Fruit fly (Drosophila melanogaster) whole organism, embryonic: ENCODE data around the gene DAAM.

Source experiments
- Aef1 ChIP-seq: fragments of 200-800 bp; sonication (Bioruptor generic); IDR thresholded peaks from 3 replicates; pipeline ENCODE4 v1.3.6; 2022; ENCODE audit warnings: missing biosample characterization, missing genetic modification characterization
- Atf6 ChIP-seq: fragments of 200-800 bp; sonication (Bioruptor generic); IDR thresholded peaks from 2 replicates; pipeline ENCODE4 v1.3.6; 2022; ENCODE audit warnings: missing biosample characterization, missing genetic modification characterization
- B-H2 ChIP-seq: fragments of 200-800 bp; sonication (Bioruptor generic); optimal IDR thresholded peaks from 2 replicates; lab custom pipeline; 2018; ENCODE audit warnings: missing biosample characterization, mild to moderate bottlenecking, missing genetic modification characterization
- Bteb2 ChIP-seq: fragments of 200-800 bp; sonication (Bioruptor generic); optimal IDR thresholded peaks from 2 replicates; lab custom pipeline; 2016; ENCODE audit warnings: missing biosample characterization, missing genetic modification characterization
- CG10267 ChIP-seq: fragments of 200-800 bp; sonication (Bioruptor generic); optimal IDR thresholded peaks from 2 replicates; lab custom pipeline; 2018; ENCODE audit warnings: missing biosample characterization, mild to moderate bottlenecking, missing genetic modification characterization, moderate library complexity
- CG10321 ChIP-seq: fragments of 200-800 bp; sonication (Bioruptor generic); IDR thresholded peaks from 2 replicates; pipeline ENCODE4 v1.3.6; 2022; ENCODE audit warnings: missing biosample characterization, missing genetic modification characterization
- CG10979 ChIP-seq: fragments of 200-800 bp; sonication (Bioruptor generic); optimal IDR thresholded peaks from 2 replicates; lab custom pipeline; 2018; ENCODE audit warnings: missing biosample characterization, mild to moderate bottlenecking, missing genetic modification characterization, moderate library complexity
- CG11093 ChIP-seq: fragments of 200-800 bp; sonication (Bioruptor generic); IDR thresholded peaks from 3 replicates; pipeline ENCODE4 v1.3.6; 2022; ENCODE audit warnings: missing biosample characterization, missing genetic modification characterization
- CG11696 ChIP-seq: fragments of 200-800 bp; sonication (Bioruptor generic); IDR thresholded peaks from 2 replicates; pipeline ENCODE4 v1.3.6; 2022; ENCODE audit warnings: missing biosample characterization, missing genetic modification characterization
- CG12769 ChIP-seq: fragments of 200-800 bp; sonication (Bioruptor generic); optimal IDR thresholded peaks from 2 replicates; lab custom pipeline; 2019; ENCODE audit warnings: missing biosample characterization, mild to moderate bottlenecking, missing genetic modification characterization, moderate library complexity
- CG13424 ChIP-seq: fragments of 200-800 bp; sonication (Bioruptor generic); optimal IDR thresholded peaks from 2 replicates; lab custom pipeline; 2019; ENCODE audit warnings: missing biosample characterization, mild to moderate bottlenecking, missing genetic modification characterization, moderate library complexity
- CG14667 ChIP-seq: fragments of 200-800 bp; sonication (Bioruptor generic); IDR thresholded peaks from 2 replicates; pipeline ENCODE4 v1.3.6; 2022; ENCODE audit warnings: missing biosample characterization, missing genetic modification characterization
- CG16813 ChIP-seq: fragments of 200-800 bp; sonication (Bioruptor generic); IDR thresholded peaks from 3 replicates; pipeline ENCODE4 v1.3.6; 2022; ENCODE audit warnings: missing biosample characterization, missing genetic modification characterization; ENCODE audit not compliant: partially characterized antibody
- CG18599 ChIP-seq: fragments of 200-800 bp; sonication (Bioruptor generic); optimal IDR thresholded peaks from 3 replicates; lab custom pipeline; 2017; ENCODE audit warnings: missing biosample characterization, missing genetic modification characterization, mild to moderate bottlenecking, moderate library complexity, missing genetic modification reagents
- CG4328 ChIP-seq: fragments of 200-800 bp; sonication (Bioruptor generic); optimal IDR thresholded peaks from 3 replicates; lab custom pipeline; 2017; ENCODE audit warnings: missing biosample characterization, missing genetic modification reagents, missing genetic modification characterization
- CG5245 ChIP-seq: fragments of 200-800 bp; sonication (Bioruptor generic); optimal IDR thresholded peaks from 3 replicates; lab custom pipeline; 2016; ENCODE audit warnings: missing biosample characterization, missing genetic modification characterization
- CG8290 ChIP-seq, 3 experiments: fragments of 200-800 bp; sonication (Bioruptor generic); optimal IDR thresholded peaks; 2 replicates each; lab custom pipeline; 2016 to 2019; ENCODE audit warnings: missing biosample characterization in 3 of 3, missing genetic modification characterization in 3 of 3, mild to moderate bottlenecking in 2 of 3, moderate library complexity in 1 of 3
- CG9437 ChIP-seq: fragments of 200-800 bp; sonication (Bioruptor generic); optimal IDR thresholded peaks from 2 replicates; lab custom pipeline; 2018; ENCODE audit warnings: missing biosample characterization, mild to moderate bottlenecking, missing genetic modification characterization
- CG9727 ChIP-seq: fragments of 200-800 bp; sonication (Bioruptor generic); optimal IDR thresholded peaks from 3 replicates; lab custom pipeline; 2017; ENCODE audit warnings: missing biosample characterization, mild to moderate bottlenecking, missing genetic modification characterization
- CG9817 ChIP-seq: fragments of 200-800 bp; sonication (Bioruptor generic); optimal IDR thresholded peaks from 2 replicates; lab custom pipeline; 2018; ENCODE audit warnings: missing biosample characterization, mild to moderate bottlenecking, missing genetic modification characterization, moderate library complexity
- CTCF ChIP-seq: fragments of 200-800 bp; sonication (Bioruptor generic); optimal IDR thresholded peaks from 2 replicates; lab custom pipeline; 2017; ENCODE audit warnings: missing biosample characterization, mild to moderate bottlenecking, missing genetic modification characterization, moderate library complexity
- Dll ChIP-seq: fragments of 200-800 bp; sonication (Bioruptor generic); IDR thresholded peaks from 4 replicates; pipeline ENCODE4 v1.3.6; 2022; ENCODE audit warnings: missing biosample characterization, missing genetic modification characterization; ENCODE audit not compliant: partially characterized antibody
- Ets65A ChIP-seq: fragments of 200-800 bp; sonication (Bioruptor generic); peaks from one replicate; lab custom pipeline; 2016; ENCODE audit warnings: missing biosample characterization, missing genetic modification characterization
- Fer3 ChIP-seq: fragments of 200-800 bp; sonication (Bioruptor generic); optimal IDR thresholded peaks from 2 replicates; lab custom pipeline; 2018; ENCODE audit warnings: missing biosample characterization, mild to moderate bottlenecking, missing genetic modification characterization, moderate library complexity
- Hand ChIP-seq: fragments of 200-800 bp; sonication (Bioruptor generic); optimal IDR thresholded peaks from 2 replicates; lab custom pipeline; 2017; ENCODE audit warnings: mild to moderate bottlenecking, missing biosample characterization, missing genetic modification reagents, missing genetic modification characterization
- MESR4 ChIP-seq: fragments of 200-800 bp; sonication (Bioruptor generic); optimal IDR thresholded peaks from 2 replicates; lab custom pipeline; 2018; ENCODE audit warnings: missing biosample characterization, mild to moderate bottlenecking, missing genetic modification characterization, moderate library complexity
- PHDP ChIP-seq: fragments of 200-800 bp; sonication (Bioruptor generic); optimal IDR thresholded peaks from 3 replicates; lab custom pipeline; 2018; ENCODE audit warnings: missing biosample characterization, mild to moderate bottlenecking, missing genetic modification characterization, moderate library complexity
- ap ChIP-seq: fragments of 200-800 bp; sonication (Bioruptor generic); IDR thresholded peaks from 2 replicates; pipeline ENCODE4 v1.3.6; 2022; ENCODE audit warnings: missing biosample characterization, missing genetic modification characterization
- az2 ChIP-seq: fragments of 200-800 bp; sonication (Bioruptor generic); optimal IDR thresholded peaks from 3 replicates; lab custom pipeline; 2016; ENCODE audit warnings: missing biosample characterization, missing genetic modification characterization
- crol ChIP-seq: fragments of 200-800 bp; sonication (Bioruptor generic); IDR thresholded peaks from 2 replicates; pipeline ENCODE4 v1.3.6; 2022; ENCODE audit warnings: missing biosample characterization, missing genetic modification characterization
- dati ChIP-seq: fragments of 200-800 bp; sonication (Bioruptor generic); IDR thresholded peaks from 2 replicates; pipeline ENCODE4 v1.3.6; 2022; ENCODE audit warnings: missing biosample characterization, missing genetic modification characterization
- dimm ChIP-seq: fragments of 200-800 bp; sonication (Bioruptor generic); IDR thresholded peaks from 2 replicates; pipeline ENCODE4 v1.3.6; 2022; ENCODE audit warnings: missing biosample characterization, missing genetic modification characterization
- dmrt11E ChIP-seq: fragments of 200-800 bp; sonication (Bioruptor generic); optimal IDR thresholded peaks from 3 replicates; lab custom pipeline; 2018; ENCODE audit warnings: missing biosample characterization, mild to moderate bottlenecking, missing genetic modification characterization, moderate library complexity
- dpn ChIP-seq, 2 experiments: fragments of 200-800 bp; sonication (Bioruptor generic); optimal IDR thresholded peaks; 3 replicates each; lab custom pipeline; 2016; ENCODE audit warnings: missing biosample characterization in 2 of 2, missing genetic modification characterization in 2 of 2
- eyg ChIP-seq: fragments of 200-800 bp; sonication (Bioruptor generic); optimal IDR thresholded peaks from 3 replicates; lab custom pipeline; 2016; ENCODE audit warnings: missing biosample characterization, missing genetic modification characterization
- gce ChIP-seq: fragments of 200-800 bp; sonication (Bioruptor generic); IDR thresholded peaks from 3 replicates; pipeline ENCODE4 v1.3.6; 2022; ENCODE audit warnings: missing biosample characterization, missing genetic modification characterization
- gcm ChIP-seq: fragments of 200-800 bp; sonication (Bioruptor generic); optimal IDR thresholded peaks from 2 replicates; lab custom pipeline; 2019; ENCODE audit warnings: missing biosample characterization, mild to moderate bottlenecking, missing genetic modification characterization, moderate library complexity
- gfzf ChIP-seq: fragments of 200-800 bp; sonication (Bioruptor generic); optimal IDR thresholded peaks from 2 replicates; lab custom pipeline; 2016; ENCODE audit warnings: missing biosample characterization, mild to moderate bottlenecking, missing genetic modification characterization, moderate library complexity
- gsb-n ChIP-seq: fragments of 200-800 bp; sonication (Bioruptor generic); optimal IDR thresholded peaks from 3 replicates; lab custom pipeline; 2018; ENCODE audit warnings: missing biosample characterization, mild to moderate bottlenecking, missing genetic modification characterization
- h ChIP-seq: fragments of >200 bp; optimal IDR thresholded peaks from 2 replicates; lab custom pipeline; 2017
- lola ChIP-seq, 3 experiments: fragments of >200 bp in 2 of 3; fragments of 200-800 bp in 1 of 3; sonication (Bioruptor generic) in 1 of 3; optimal IDR thresholded peaks; 2 replicates each; lab custom pipeline; 2017 to 2019; ENCODE audit warnings: missing biosample characterization in 3 of 3, missing genetic modification characterization in 3 of 3, mild to moderate bottlenecking in 1 of 3, moderate library complexity in 1 of 3
- nerfin-1 ChIP-seq: fragments of 200-800 bp; sonication (Bioruptor generic); optimal IDR thresholded peaks from 3 replicates; lab custom pipeline; 2019; ENCODE audit warnings: missing biosample characterization, mild to moderate bottlenecking, missing genetic modification characterization, moderate library complexity
- pho ChIP-seq: fragments of 200-800 bp; sonication (Bioruptor generic); optimal IDR thresholded peaks from 2 replicates; lab custom pipeline; 2016; ENCODE audit warnings: missing biosample characterization, missing genetic modification characterization
- phol ChIP-seq: fragments of 200-800 bp; sonication (Bioruptor generic); optimal IDR thresholded peaks from 3 replicates; lab custom pipeline; 2018; ENCODE audit warnings: missing biosample characterization, mild to moderate bottlenecking, missing genetic modification characterization, moderate library complexity
- rib ChIP-seq: fragments of 200-800 bp; sonication (Bioruptor generic); IDR thresholded peaks from 2 replicates; pipeline ENCODE4 v1.3.6; 2022; ENCODE audit warnings: missing biosample characterization, missing genetic modification characterization
- slbo ChIP-seq: fragments of 200-800 bp; sonication (Bioruptor generic); IDR thresholded peaks from 2 replicates; pipeline ENCODE4 v1.3.6; 2022; ENCODE audit warnings: missing biosample characterization, missing genetic modification characterization
- slp2 ChIP-seq: fragments of 200-800 bp; sonication (Bioruptor generic); optimal IDR thresholded peaks from 2 replicates; lab custom pipeline; 2016; ENCODE audit warnings: missing biosample characterization, missing genetic modification characterization
- tgo ChIP-seq: fragments of 200-800 bp; sonication (Bioruptor generic); IDR thresholded peaks from 3 replicates; pipeline ENCODE4 v1.3.6; 2022; ENCODE audit warnings: missing biosample characterization, missing genetic modification characterization
- wdn ChIP-seq: fragments of 200-800 bp; sonication (Bioruptor generic); IDR thresholded peaks from 2 replicates; pipeline ENCODE4 v1.3.6; 2022; ENCODE audit warnings: missing biosample characterization, missing genetic modification characterization
- yki ChIP-seq: fragments of >200 bp; optimal IDR thresholded peaks from 3 replicates; lab custom pipeline; 2018
- zen ChIP-seq: fragments of 200-800 bp; sonication (Bioruptor generic); optimal IDR thresholded peaks from 3 replicates; lab custom pipeline; 2018; ENCODE audit warnings: missing biosample characterization, mild to moderate bottlenecking, missing genetic modification characterization, moderate library complexity

Gene DAAM

DNA sequence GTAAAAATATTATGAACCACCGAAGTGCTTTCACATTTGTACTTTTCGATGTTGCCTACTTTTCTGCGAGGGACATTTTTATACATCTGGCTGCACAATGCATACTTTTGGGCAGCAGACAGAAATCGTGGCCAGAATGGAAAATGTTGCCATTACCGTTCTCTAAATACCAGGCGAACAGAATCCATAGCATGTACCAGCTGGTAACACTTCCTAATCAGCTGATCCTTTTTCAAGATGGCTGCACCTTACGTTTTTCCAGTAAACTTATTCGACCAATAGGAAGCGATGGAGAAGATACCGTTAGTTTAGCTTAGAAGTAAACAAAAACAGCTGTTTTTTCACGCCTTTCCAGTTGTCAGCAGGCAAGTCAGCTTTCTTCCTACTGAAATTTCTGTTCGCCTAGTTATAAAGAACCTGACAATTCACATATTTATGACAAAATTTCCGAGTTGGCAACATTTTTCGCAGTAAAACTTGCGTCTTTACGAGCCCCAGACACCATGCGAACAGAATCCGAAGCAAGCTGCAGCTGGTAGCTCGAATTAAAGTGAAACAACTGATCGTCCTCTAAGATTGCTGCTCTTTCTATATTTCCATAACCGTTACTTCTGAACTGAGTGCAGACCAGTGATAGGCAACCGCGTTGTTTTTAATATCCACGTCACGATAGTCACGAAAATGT is 33.1 kb downstream of the DAAM start (continued):
- no peak for TF ChIP-seq gcm (GFP tag; lab: Kevin White, UChicago)
- no peak for TF ChIP-seq CG9817 (tag; lab: Kevin White, UChicago)
- TF ChIP-seq az2 (GFP tag; lab: Kevin White, UChicago), result no peak
- TF ChIP-seq rib (GFP tag; lab: Robert Waterston, UW), result no peak
- no peak for TF ChIP-seq tgo (GFP tag; lab: Robert Waterston, UW)
- peak; percentile 46 for TF ChIP-seq CG9437 (GFP tag; lab: Kevin White, UChicago)
- TF ChIP-seq Ets65A (GFP tag; lab: Kevin White, UChicago), result no peak
- TF ChIP-seq Atf6 (GFP tag; lab: Robert Waterston, UW), result no peak
- TF ChIP-seq nerfin-1, result peak; percentile 80
- no peak for TF ChIP-seq CG18599 (GFP tag; lab: Kevin White, UChicago)
- no peak for TF ChIP-seq CG5245
- no peak for TF ChIP-seq yki (lab: Kevin White, UChicago)
- no peak for TF ChIP-seq pho (GFP tag; lab: Kevin White, UChicago)
- TF ChIP-seq h (lab: Kevin White, UChicago), result no peak
- TF ChIP-seq Dll, result 0 out of 4 replicates have a peak, but pooled peaks have one; percentile 14
- TF ChIP-seq B-H2, result no peak
- TF ChIP-seq gce (GFP tag; lab: Robert Waterston, UW), result no peak
- TF ChIP-seq CG10321, result no peak
- no peak for TF ChIP-seq CG9727 (GFP tag; lab: Kevin White, UChicago)
- no peak for TF ChIP-seq dimm
- TF ChIP-seq dpn (GFP tag; optimal IDR thresholded peaks at IDR 0.05; lab: Kevin White, UChicago), result no peak
- peak; percentile 45 for TF ChIP-seq CTCF (GFP tag; lab: Kevin White, UChicago)
- TF ChIP-seq lola (GFP tag; optimal IDR thresholded peaks at IDR 0.05; lab: Kevin White, UChicago), result no peak
- TF ChIP-seq CG8290 (GFP tag; optimal IDR thresholded peaks at IDR 0.05; lab: Kevin White, UChicago), result no peak
- peak in 1 of 2 experiments; percentile 54 for TF ChIP-seq CG8290 (tag; optimal IDR thresholded peaks at IDR 0.05; lab: Kevin White, UChicago)
- no peak for TF ChIP-seq dati (GFP tag; lab: Robert Waterston, UW)
- no peak for TF ChIP-seq gsb-n
- no peak for TF ChIP-seq PHDP
- TF ChIP-seq CG11696, result no peak
- TF ChIP-seq wdn (GFP tag; lab: Robert Waterston, UW), result no peak
- TF ChIP-seq CG10979, result no peak
- no peak for TF ChIP-seq CG13424 (tag; lab: Kevin White, UChicago)
- no peak for TF ChIP-seq CG4328 (GFP tag; lab: Kevin White, UChicago)
- TF ChIP-seq eyg (GFP tag; lab: Kevin White, UChicago), result no peak
- no peak for TF ChIP-seq MESR4 (GFP tag; lab: Kevin White, UChicago)
- TF ChIP-seq slbo (GFP tag; lab: Robert Waterston, UW), result no peak
- TF ChIP-seq Hand (GFP tag; lab: Kevin White, UChicago), result no peak
- TF ChIP-seq crol (GFP tag; lab: Robert Waterston, UW), result no peak
- peak; percentile 50 for TF ChIP-seq gfzf
- no peak for TF ChIP-seq CG14667 (GFP tag; lab: Robert Waterston, UW)
- TF ChIP-seq ap (GFP tag; lab: Robert Waterston, UW), result no peak
- peak; percentile 93 for TF ChIP-seq phol (tag; lab: Kevin White, UChicago)
- TF ChIP-seq CG10267 (tag; lab: Kevin White, UChicago), result no peak
- no peak for TF ChIP-seq slp2 (GFP tag; lab: Kevin White, UChicago)
- no peak for TF ChIP-seq zen (tag; lab: Kevin White, UChicago)
- TF ChIP-seq CG16813 (GFP tag; lab: Robert Waterston, UW), result no peak
- no peak for TF ChIP-seq CG12769 (tag; lab: Kevin White, UChicago)
- no peak for TF ChIP-seq Aef1 (GFP tag; lab: Robert Waterston, UW)
- no peak for TF ChIP-seq dmrt11E
- TF ChIP-seq CG11093 (GFP tag; lab: Robert Waterston, UW), result no peak
- TF ChIP-seq Fer3 (tag; lab: Kevin White, UChicago), result no peak
- TF ChIP-seq Bteb2 (GFP tag; lab: Kevin White, UChicago), result no peak
